Fruit fly (Drosophila melanogaster) whole organism: ENCODE data around the gene CG31510.

Experiments used
- CG8478 ChIP-seq: fragments of >200 bp; optimal IDR thresholded peaks from 2 replicates; lab custom pipeline; 2018; ENCODE audit warnings: inconsistent platforms
- Dll ChIP-seq: fragments of >200 bp; optimal IDR thresholded peaks from 2 replicates; lab custom pipeline; 2017
- EcR ChIP-seq, 2 experiments: fragments of >200 bp; optimal IDR thresholded peaks; 2 replicates each; lab custom pipeline; 2017; ENCODE audit warnings: missing biosample characterization in 2 of 2, missing genetic modification characterization in 2 of 2, missing genetic modification reagents in 2 of 2
- pan ChIP-seq: fragments of >200 bp; optimal IDR thresholded peaks from 2 replicates; lab custom pipeline; 2017
- psq ChIP-seq: fragments of >200 bp; optimal IDR thresholded peaks from 2 replicates; lab custom pipeline; 2017

DNA sequence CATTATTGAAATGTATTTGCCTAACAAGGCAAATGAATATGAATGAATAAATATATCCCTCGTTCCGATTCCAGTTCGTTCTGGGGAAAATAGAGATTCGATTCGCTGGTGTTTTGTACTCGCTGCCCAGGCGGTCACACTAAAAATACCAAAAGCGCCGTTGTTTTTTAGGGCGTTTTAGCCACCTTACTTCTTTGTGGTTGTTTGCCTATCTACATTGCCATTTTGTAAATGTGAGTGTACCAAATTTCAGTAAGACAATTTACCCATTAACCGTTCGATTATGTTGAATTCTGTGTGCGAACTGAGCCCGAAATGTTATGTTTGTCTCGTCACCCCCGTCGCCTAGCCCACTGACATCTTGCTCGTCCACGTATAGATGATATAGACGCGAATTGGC lies 25.2 kb downstream of the CG31510 start, which contains the start of the genes CG33095 and CG33096:
- peak in 1 of 2 experiments; percentile 2 for TF ChIP-seq EcR (GFP tag; optimal IDR thresholded peaks at IDR 0.05; lab: Kevin White, UChicago)
- no peak for TF ChIP-seq pan (lab: Kevin White, UChicago)
- no peak for TF ChIP-seq CG8478 (lab: Kevin White, UChicago)
- no peak for TF ChIP-seq Dll (lab: Kevin White, UChicago)
- TF ChIP-seq psq (lab: Kevin White, UChicago), result no peak
